Fruit fly (Drosophila melanogaster) whole organism, embryonic: ENCODE data around the gene CG13667.

Source experiments
- Adf1 ChIP-seq: fragments of 200-800 bp; sonication (Bioruptor generic); IDR thresholded peaks from 2 replicates; pipeline ENCODE4 v1.3.6; 2022; ENCODE audit warnings: missing biosample characterization, missing genetic modification characterization
- Asciz ChIP-seq: fragments of 200-800 bp; sonication (Bioruptor generic); optimal IDR thresholded peaks from 2 replicates; lab custom pipeline; 2017; ENCODE audit warnings: missing biosample characterization, mild to moderate bottlenecking, missing genetic modification characterization, missing genetic modification reagents
- BEAF-32 ChIP-seq: fragments of 200-800 bp; sonication (Bioruptor generic); optimal IDR thresholded peaks from 3 replicates; lab custom pipeline; 2017; ENCODE audit warnings: missing biosample characterization, missing genetic modification characterization, mild to moderate bottlenecking, moderate library complexity, missing genetic modification reagents
- CG12391 ChIP-seq: fragments of 200-800 bp; sonication (Bioruptor generic); optimal IDR thresholded peaks from 3 replicates; lab custom pipeline; 2018; ENCODE audit warnings: missing biosample characterization, mild to moderate bottlenecking, missing genetic modification characterization, moderate library complexity
- CG12744 ChIP-seq: fragments of 200-800 bp; sonication (Bioruptor generic); optimal IDR thresholded peaks from 2 replicates; lab custom pipeline; 2016; ENCODE audit warnings: missing biosample characterization, missing genetic modification characterization
- CG14050 ChIP-seq: fragments of 200-800 bp; sonication (Bioruptor generic); IDR thresholded peaks from 3 replicates; pipeline ENCODE4 v1.3.6; 2022; ENCODE audit warnings: missing biosample characterization, missing genetic modification characterization
- CG1529 ChIP-seq: fragments of 200-800 bp; sonication (Bioruptor generic); optimal IDR thresholded peaks from 3 replicates; lab custom pipeline; 2018; ENCODE audit warnings: missing biosample characterization, missing genetic modification characterization
- CG17186 ChIP-seq: fragments of 200-800 bp; sonication (Bioruptor generic); optimal IDR thresholded peaks from 3 replicates; lab custom pipeline; 2017; ENCODE audit warnings: missing biosample characterization, missing genetic modification reagents, missing genetic modification characterization
- CG1832 ChIP-seq: fragments of 200-800 bp; sonication (Bioruptor generic); optimal IDR thresholded peaks from 2 replicates; lab custom pipeline; 2017; ENCODE audit warnings: missing biosample characterization, mild to moderate bottlenecking, missing genetic modification characterization, inconsistent platforms
- CG18619 ChIP-seq: fragments of 200-800 bp; sonication (Bioruptor generic); optimal IDR thresholded peaks from 3 replicates; lab custom pipeline; 2017; ENCODE audit warnings: missing biosample characterization, mild to moderate bottlenecking, missing genetic modification characterization
- CG2889 ChIP-seq: fragments of 200-800 bp; sonication (Bioruptor generic); IDR thresholded peaks from 3 replicates; pipeline ENCODE4 v1.3.6; 2022; ENCODE audit warnings: missing biosample characterization, missing genetic modification characterization
- CG30403 ChIP-seq: fragments of 200-800 bp; sonication (Bioruptor generic); optimal IDR thresholded peaks from 3 replicates; lab custom pipeline; 2016; ENCODE audit warnings: missing biosample characterization, missing genetic modification characterization
- CG33557 ChIP-seq: fragments of 200-800 bp; sonication (Bioruptor generic); optimal IDR thresholded peaks from 2 replicates; lab custom pipeline; 2019; ENCODE audit warnings: missing biosample characterization, mild to moderate bottlenecking, missing genetic modification characterization, moderate library complexity
- CG3995 ChIP-seq: fragments of 200-800 bp; sonication (Bioruptor generic); optimal IDR thresholded peaks from 3 replicates; lab custom pipeline; 2016; ENCODE audit warnings: missing biosample characterization, missing genetic modification characterization
- CG4707 ChIP-seq: fragments of 200-800 bp; sonication (Bioruptor generic); optimal IDR thresholded peaks from 2 replicates; lab custom pipeline; 2018; ENCODE audit warnings: missing biosample characterization, mild to moderate bottlenecking, missing genetic modification characterization, moderate library complexity
- CG4854 ChIP-seq: fragments of 200-800 bp; sonication (Bioruptor generic); optimal IDR thresholded peaks from 2 replicates; lab custom pipeline; 2016; ENCODE audit warnings: missing biosample characterization, missing genetic modification characterization, inconsistent platforms
- CG6689 ChIP-seq: fragments of 200-800 bp; sonication (Bioruptor generic); IDR thresholded peaks from 2 replicates; pipeline ENCODE4 v1.3.6; 2022; ENCODE audit warnings: missing biosample characterization, missing genetic modification characterization
- CG8290 ChIP-seq, 3 experiments: fragments of 200-800 bp; sonication (Bioruptor generic); optimal IDR thresholded peaks; 2 replicates each; lab custom pipeline; 2016 to 2019; ENCODE audit warnings: missing biosample characterization in 3 of 3, missing genetic modification characterization in 3 of 3, mild to moderate bottlenecking in 2 of 3, moderate library complexity in 1 of 3
- CG9215 ChIP-seq: fragments of 200-800 bp; sonication (Bioruptor generic); IDR thresholded peaks from 2 replicates; pipeline ENCODE4 v1.3.6; 2022; ENCODE audit warnings: missing biosample characterization, missing genetic modification characterization
- CG9727 ChIP-seq: fragments of 200-800 bp; sonication (Bioruptor generic); optimal IDR thresholded peaks from 3 replicates; lab custom pipeline; 2017; ENCODE audit warnings: missing biosample characterization, mild to moderate bottlenecking, missing genetic modification characterization
- D19A ChIP-seq: fragments of 200-800 bp; optimal IDR thresholded peaks from 3 replicates; lab custom pipeline; 2019; ENCODE audit warnings: missing biosample characterization, mild to moderate bottlenecking, missing genetic modification characterization, moderate library complexity
- Ets97D ChIP-seq: fragments of 200-800 bp; sonication (Bioruptor generic); optimal IDR thresholded peaks from 3 replicates; lab custom pipeline; 2016; ENCODE audit warnings: missing biosample characterization, missing genetic modification characterization
- Gug ChIP-seq: fragments of 200-800 bp; sonication (Bioruptor generic); IDR thresholded peaks from 4 replicates; pipeline ENCODE4 v1.3.6; 2022; ENCODE audit warnings: missing biosample characterization, missing genetic modification characterization
- HmgZ ChIP-seq: fragments of 200-800 bp; sonication (Bioruptor generic); optimal IDR thresholded peaks from 2 replicates; lab custom pipeline; 2018; ENCODE audit warnings: missing biosample characterization, mild to moderate bottlenecking, missing genetic modification characterization
- Lim3 ChIP-seq: fragments of 200-800 bp; sonication (Bioruptor generic); IDR thresholded peaks from 2 replicates; pipeline ENCODE4 v1.3.6; 2022; ENCODE audit warnings: missing biosample characterization, missing genetic modification characterization
- Med ChIP-seq: fragments of 200-800 bp; sonication (Bioruptor generic); peaks from one replicate; lab custom pipeline; 2016; ENCODE audit warnings: missing biosample characterization, missing genetic modification characterization, mild to moderate bottlenecking, inconsistent platforms, moderate library complexity
- NC2α ChIP-seq: fragments of 200-800 bp; sonication (Bioruptor generic); optimal IDR thresholded peaks from 2 replicates; lab custom pipeline; 2016; ENCODE audit warnings: missing biosample characterization, missing genetic modification characterization
- Ptx1 ChIP-seq: fragments of 200-800 bp; sonication (Bioruptor generic); IDR thresholded peaks from 2 replicates; pipeline ENCODE4 v1.3.6; 2022; ENCODE audit warnings: missing biosample characterization, missing genetic modification characterization
- ab ChIP-seq: fragments of 200-800 bp; sonication (Bioruptor generic); optimal IDR thresholded peaks from 2 replicates; lab custom pipeline; 2016; ENCODE audit warnings: missing biosample characterization, missing genetic modification characterization
- abd-A ChIP-seq: fragments of 200-800 bp; sonication (Bioruptor generic); optimal IDR thresholded peaks from 3 replicates; lab custom pipeline; 2019; ENCODE audit warnings: missing biosample characterization, mild to moderate bottlenecking, missing genetic modification characterization, moderate library complexity
- bbx ChIP-seq: fragments of 200-800 bp; sonication (Bioruptor generic); IDR thresholded peaks from 2 replicates; pipeline ENCODE4 v1.3.6; 2022; ENCODE audit warnings: missing biosample characterization, missing genetic modification characterization; ENCODE audit not compliant: partially characterized antibody
- cas ChIP-seq: fragments of 200-800 bp; sonication (Bioruptor generic); IDR thresholded peaks from 2 replicates; pipeline ENCODE4 v1.3.6; 2022; ENCODE audit warnings: missing biosample characterization, missing genetic modification characterization
- cg ChIP-seq: fragments of 200-800 bp; sonication (Bioruptor generic); optimal IDR thresholded peaks from 3 replicates; lab custom pipeline; 2019; ENCODE audit warnings: missing biosample characterization, mild to moderate bottlenecking, missing genetic modification characterization, moderate library complexity
- chif ChIP-seq, 2 experiments: fragments of 200-800 bp; sonication (Bioruptor generic); optimal IDR thresholded peaks; 3 replicates each; lab custom pipeline; 2016; ENCODE audit warnings: missing biosample characterization in 2 of 2, missing genetic modification characterization in 2 of 2
- chn ChIP-seq: fragments of 200-800 bp; sonication (Bioruptor generic); optimal IDR thresholded peaks from 2 replicates; lab custom pipeline; 2016; ENCODE audit warnings: missing biosample characterization, missing genetic modification characterization
- dan ChIP-seq: fragments of 200-800 bp; sonication (Bioruptor generic); IDR thresholded peaks from 2 replicates; pipeline ENCODE4 v1.3.6; 2022; ENCODE audit warnings: missing biosample characterization, missing genetic modification characterization
- dati ChIP-seq: fragments of 200-800 bp; sonication (Bioruptor generic); IDR thresholded peaks from 2 replicates; pipeline ENCODE4 v1.3.6; 2022; ENCODE audit warnings: missing biosample characterization, missing genetic modification characterization
- en ChIP-seq: fragments of 200-800 bp; sonication (Bioruptor generic); optimal IDR thresholded peaks from 2 replicates; lab custom pipeline; 2016; ENCODE audit warnings: missing biosample characterization, missing genetic modification characterization
- fd102C ChIP-seq: fragments of 200-800 bp; sonication (Bioruptor generic); optimal IDR thresholded peaks from 2 replicates; lab custom pipeline; 2018; ENCODE audit warnings: missing biosample characterization, mild to moderate bottlenecking, missing genetic modification characterization, moderate library complexity
- hb ChIP-seq: fragments of 200-800 bp; sonication (Bioruptor generic); IDR thresholded peaks from 3 replicates; pipeline ENCODE4 v1.3.6; 2022; ENCODE audit warnings: missing biosample characterization, missing genetic modification characterization; ENCODE audit not compliant: partially characterized antibody
- her ChIP-seq: fragments of 200-800 bp; sonication (Bioruptor generic); optimal IDR thresholded peaks from 2 replicates; lab custom pipeline; 2016; ENCODE audit warnings: missing biosample characterization, missing genetic modification characterization
- nerfin-2 ChIP-seq: fragments of 200-800 bp; sonication (Bioruptor generic); IDR thresholded peaks from 2 replicates; pipeline ENCODE4 v1.3.6; 2022; ENCODE audit warnings: missing biosample characterization, missing genetic modification characterization; ENCODE audit not compliant: partially characterized antibody
- odd ChIP-seq: fragments of 200-800 bp; sonication (Bioruptor generic); optimal IDR thresholded peaks from 2 replicates; lab custom pipeline; 2017; ENCODE audit warnings: missing biosample characterization, mild to moderate bottlenecking, missing genetic modification characterization
- onecut ChIP-seq: fragments of 200-800 bp; sonication (Bioruptor generic); IDR thresholded peaks from 2 replicates; pipeline ENCODE4 v1.3.6; 2022; ENCODE audit warnings: missing biosample characterization, missing genetic modification characterization
- pan ChIP-seq, 4 experiments: fragments of >200 bp in 3 of 4; fragments of 200-800 bp in 1 of 4; sonication (Bioruptor generic) in 1 of 4; optimal IDR thresholded peaks in 3 of 4; IDR thresholded peaks in 1 of 4; 2 replicates each; pipeline versions ENCODE4 v1.3.6 to Lab custom; 2017 to 2022; ENCODE audit warnings: missing biosample characterization in 2 of 4, missing genetic modification characterization in 2 of 4, mixed read lengths in 1 of 4
- pnt ChIP-seq: fragments of 200-800 bp; sonication (Bioruptor generic); optimal IDR thresholded peaks from 3 replicates; lab custom pipeline; 2016; ENCODE audit warnings: missing biosample characterization, missing genetic modification characterization
- run ChIP-seq: fragments of 200-800 bp; sonication (Bioruptor generic); optimal IDR thresholded peaks from 3 replicates; lab custom pipeline; 2018; ENCODE audit warnings: missing biosample characterization, mild to moderate bottlenecking, missing genetic modification characterization
- sob ChIP-seq: fragments of 200-800 bp; sonication (Bioruptor generic); IDR thresholded peaks from 2 replicates; pipeline ENCODE4 v1.3.6; 2022; ENCODE audit warnings: missing biosample characterization, missing genetic modification characterization
- sqz ChIP-seq: fragments of 200-800 bp; sonication (Bioruptor generic); optimal IDR thresholded peaks from 3 replicates; lab custom pipeline; 2018; ENCODE audit warnings: missing biosample characterization, mild to moderate bottlenecking, missing genetic modification characterization

The CG13667 gene

dm6 chr3L:8398763-8399445 is 6.3 kb upstream of the CG13667 start (continued):
- TF ChIP-seq CG1832 (GFP tag; lab: Kevin White, UChicago), result no peak
- TF ChIP-seq en (GFP tag; lab: Kevin White, UChicago), result peak; percentile 13
- no peak for TF ChIP-seq CG4707 (GFP tag; lab: Kevin White, UChicago)
- no peak for TF ChIP-seq CG33557 (GFP tag; lab: Kevin White, UChicago)
- no peak for TF ChIP-seq bbx (GFP tag; lab: Robert Waterston, UW)
- no peak for TF ChIP-seq cas (GFP tag; lab: Robert Waterston, UW)
- peak; percentile 40 for TF ChIP-seq chn
- no peak for TF ChIP-seq BEAF-32 (GFP tag; lab: Kevin White, UChicago)
- no peak for TF ChIP-seq abd-A
- TF ChIP-seq run, result no peak
- TF ChIP-seq her (GFP tag; lab: Kevin White, UChicago), result no peak
- TF ChIP-seq Ptx1 (GFP tag; lab: Robert Waterston, UW), result peak; percentile 52; the same call in 1 of the 2 replicates
- TF ChIP-seq dan, result no peak
- TF ChIP-seq sqz (GFP tag; lab: Kevin White, UChicago), result no peak
- no peak; the same call in 1 of the 2 replicates for TF ChIP-seq CG9215 (GFP tag; lab: Robert Waterston, UW)
- no peak for TF ChIP-seq CG2889
- no peak for TF ChIP-seq NC2α (GFP tag; lab: Kevin White, UChicago)
- TF ChIP-seq pnt (GFP tag; lab: Kevin White, UChicago), result peak; percentile 4
- 0 out of 2 replicates have a peak, but pooled peaks have one; percentile 23 for TF ChIP-seq sob (GFP tag; lab: Robert Waterston, UW)
- no peak for TF ChIP-seq ab (GFP tag; lab: Kevin White, UChicago)
- no peak for TF ChIP-seq Adf1 (GFP tag; lab: Robert Waterston, UW)
- no peak for TF ChIP-seq pan (optimal IDR thresholded peaks at IDR 0.05; lab: Kevin White, UChicago)
- TF ChIP-seq pan (GFP tag; optimal IDR thresholded peaks at IDR 0.05 in 1 of 2, IDR thresholded peaks at IDR 0.05 in 1 of 2), result peak in 1 of 2 experiments; percentile 15
- TF ChIP-seq Asciz (GFP tag; lab: Kevin White, UChicago), result no peak
- TF ChIP-seq Gug (GFP tag; lab: Robert Waterston, UW), result no peak; the same call in 3 of the 4 replicates
- no peak for TF ChIP-seq cg
- no peak for TF ChIP-seq D19A (tag; lab: Kevin White, UChicago)
- no peak for TF ChIP-seq Lim3 (GFP tag; lab: Robert Waterston, UW)
- TF ChIP-seq CG6689 (GFP tag; lab: Robert Waterston, UW), result peak; percentile 45; the same call in 1 of the 2 replicates
- no peak for TF ChIP-seq CG12744
- no peak for TF ChIP-seq CG3995 (GFP tag; lab: Kevin White, UChicago)
- no peak for TF ChIP-seq CG4854 (GFP tag; lab: Kevin White, UChicago)
- peak; percentile 34 for TF ChIP-seq CG30403 (GFP tag; lab: Kevin White, UChicago)
- no peak for TF ChIP-seq dati
- TF ChIP-seq CG8290 (GFP tag; optimal IDR thresholded peaks at IDR 0.05; lab: Kevin White, UChicago), result no peak
- no peak for TF ChIP-seq CG8290 (tag; optimal IDR thresholded peaks at IDR 0.05; lab: Kevin White, UChicago)
- TF ChIP-seq hb (GFP tag; lab: Robert Waterston, UW), result no peak
- no peak for TF ChIP-seq fd102C (GFP tag; lab: Kevin White, UChicago)
- no peak for TF ChIP-seq CG1529 (GFP tag; lab: Kevin White, UChicago)
- peak; percentile 86 for TF ChIP-seq Med (GFP tag; lab: Kevin White, UChicago)
- TF ChIP-seq CG14050 (GFP tag; lab: Robert Waterston, UW), result no peak
- TF ChIP-seq Ets97D (GFP tag; lab: Kevin White, UChicago), result no peak
- peak; percentile 16 for TF ChIP-seq CG12391 (tag; lab: Kevin White, UChicago)
- no peak for TF ChIP-seq CG18619 (GFP tag; lab: Kevin White, UChicago)
- TF ChIP-seq chif (GFP tag; optimal IDR thresholded peaks at IDR 0.05; lab: Kevin White, UChicago), result peak; percentile 14 to 43
- no peak for TF ChIP-seq nerfin-2 (GFP tag; lab: Robert Waterston, UW)
- TF ChIP-seq HmgZ (tag; lab: Kevin White, UChicago), result no peak
- TF ChIP-seq CG17186 (GFP tag; lab: Kevin White, UChicago), result no peak
- TF ChIP-seq odd (GFP tag; lab: Kevin White, UChicago), result no peak
- TF ChIP-seq onecut, result no peak
- no peak for TF ChIP-seq CG9727 (GFP tag; lab: Kevin White, UChicago)
